Worm (Caenorhabditis elegans): ENCODE results near the gene T08D10.3.

ce11 chrX:11931559-11931958, 23.7 kb upstream of the T08D10.3 start, which contains the start of gene dot-1.4:
- TF ChIP-seq W03F9.2 (tag; optimal IDR thresholded peaks at IDR 0.05) (no peak), dao-5 (tag; optimal IDR thresholded peaks at IDR 0.05) (no peak)
